Fruit fly (Drosophila melanogaster): ENCODE measurements around the gene mRpL22.

Gene mRpL22

DNA sequence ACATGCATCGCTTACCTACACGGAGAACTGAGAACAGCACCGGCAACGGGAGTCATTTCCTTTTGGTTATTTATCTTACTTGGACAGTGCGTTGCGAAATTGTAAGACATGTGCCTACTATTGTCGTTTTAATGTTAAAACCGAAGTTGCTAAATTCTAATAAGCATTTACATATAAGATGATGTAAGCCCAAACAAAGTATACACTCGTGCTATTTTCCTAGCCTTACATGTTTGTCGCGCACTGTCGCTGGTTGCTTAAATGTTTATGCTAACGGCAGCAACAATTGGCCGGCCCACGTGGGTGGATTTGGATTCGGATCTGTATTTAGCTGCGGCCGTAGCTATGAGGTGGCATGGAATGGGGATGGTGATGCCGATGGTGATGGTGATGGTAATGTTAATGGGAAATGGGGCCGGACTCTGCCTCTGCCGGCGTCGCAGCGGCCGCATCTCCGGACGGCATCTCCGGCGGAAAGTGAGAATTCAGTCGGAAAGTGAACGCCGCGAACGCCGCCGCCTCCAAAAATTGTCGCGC, 27.5 kb downstream of the mRpL22 start, which contains the start of gene CG4829 (continued):
- TF ChIP-seq chif (GFP tag; optimal IDR thresholded peaks at IDR 0.05) (peak; percentile 88 to 89), BEAF-32 (GFP tag; optimal IDR thresholded peaks at IDR 0.05) (no peak), Fer3 (tag; optimal IDR thresholded peaks at IDR 0.05) (peak; percentile 91), CG31365 (tag; optimal IDR thresholded peaks at IDR 0.05) (peak; percentile 82), CG18599 (GFP tag; optimal IDR thresholded peaks at IDR 0.05) (peak; percentile 87), salm (tag; optimal IDR thresholded peaks at IDR 0.05) (peak; percentile 81), ci (GFP tag; IDR thresholded peaks at IDR 0.05) (peak; percentile 93), bsh (GFP tag; optimal IDR thresholded peaks at IDR 0.05) (peak in 1 of 2 experiments; percentile 92), MESR4 (GFP tag; optimal IDR thresholded peaks at IDR 0.05) (peak; percentile 10), Sox100B (GFP tag; optimal IDR thresholded peaks at IDR 0.05) (peak; percentile 83), hth (optimal IDR thresholded peaks at IDR 0.05) (no peak), Optix (GFP tag; IDR thresholded peaks at IDR 0.05) (peak; percentile 83; the same call in 2 of the 3 replicates), Antp (GFP tag; optimal IDR thresholded peaks at IDR 0.05) (peak; percentile 87), Atf-2 (GFP tag; optimal IDR thresholded peaks at IDR 0.05) (peak; percentile 77), CG17829 (tag; optimal IDR thresholded peaks at IDR 0.05) (peak; percentile 86), CG4854 (GFP tag; optimal IDR thresholded peaks at IDR 0.05) (peak; percentile 79), CG6689 (GFP tag; IDR thresholded peaks at IDR 0.05) (peak; percentile 87), kah (GFP tag; optimal IDR thresholded peaks at IDR 0.05) (peak; percentile 92), Mes4 (GFP tag; optimal IDR thresholded peaks at IDR 0.05) (peak; percentile 84), CG12942 (GFP tag; optimal IDR thresholded peaks at IDR 0.05) (peak; percentile 68), CHES-1-like (GFP tag; optimal IDR thresholded peaks at IDR 0.05) (peak; percentile 66), slbo (GFP tag; IDR thresholded peaks at IDR 0.05) (peak; percentile 92), ap (GFP tag; IDR thresholded peaks at IDR 0.05) (peak; percentile 83), CG9727 (GFP tag; optimal IDR thresholded peaks at IDR 0.05) (peak; percentile 77), CG14710 (tag; optimal IDR thresholded peaks at IDR 0.05) (peak; percentile 78), pita (GFP tag; optimal IDR thresholded peaks at IDR 0.05) (no peak), Med (GFP tag) (peak; percentile 99), Adf1 (GFP tag; IDR thresholded peaks at IDR 0.05) (peak; percentile 40), fd3F (GFP tag; optimal IDR thresholded peaks at IDR 0.05) (peak; percentile 89), CG10565 (GFP tag; optimal IDR thresholded peaks at IDR 0.05) (peak; percentile 40), unpg (GFP tag; optimal IDR thresholded peaks at IDR 0.05) (peak; percentile 92), HmgZ (tag; optimal IDR thresholded peaks at IDR 0.05) (peak; percentile 88), Jarid2 (GFP tag; optimal IDR thresholded peaks at IDR 0.05) (peak; percentile 64), so (GFP tag; IDR thresholded peaks at IDR 0.05) (peak; percentile 89), emc (GFP tag; optimal IDR thresholded peaks at IDR 0.05) (peak; percentile 65), ssp (GFP tag; IDR thresholded peaks at IDR 0.05) (peak; percentile 79), E2f2 (GFP tag; IDR thresholded peaks at IDR 0.05) (peak; percentile 65), CG1792 (GFP tag; optimal IDR thresholded peaks at IDR 0.05) (peak; percentile 76), CG3281 (GFP tag; optimal IDR thresholded peaks at IDR 0.05) (peak; percentile 82), CG7839 (tag; optimal IDR thresholded peaks at IDR 0.05) (peak; percentile 92), cwo (GFP tag; optimal IDR thresholded peaks at IDR 0.05) (peak; percentile 77), lola (GFP tag; optimal IDR thresholded peaks at IDR 0.05) (peak in 1 of 3 experiments; percentile 66), CG10979 (tag; optimal IDR thresholded peaks at IDR 0.05) (peak; percentile 88), grn (GFP tag; optimal IDR thresholded peaks at IDR 0.05) (no peak), cg (GFP tag; optimal IDR thresholded peaks at IDR 0.05) (no peak), Chrac-16 (GFP tag; optimal IDR thresholded peaks at IDR 0.05) (peak; percentile 72), CG1832 (GFP tag; optimal IDR thresholded peaks at IDR 0.05) (no peak), otp (GFP tag; IDR thresholded peaks at IDR 0.05) (peak; percentile 86), CG6791 (GFP tag; IDR thresholded peaks at IDR 0.05; ENCODE audit: partially characterized antibody) (no peak), pnt (GFP tag; optimal IDR thresholded peaks at IDR 0.05) (peak; percentile 79)

Data from whole organism, embryonic.